Fruit fly (Drosophila melanogaster): ENCODE measurements around the gene EMC6.

The EMC6 gene

DNA sequence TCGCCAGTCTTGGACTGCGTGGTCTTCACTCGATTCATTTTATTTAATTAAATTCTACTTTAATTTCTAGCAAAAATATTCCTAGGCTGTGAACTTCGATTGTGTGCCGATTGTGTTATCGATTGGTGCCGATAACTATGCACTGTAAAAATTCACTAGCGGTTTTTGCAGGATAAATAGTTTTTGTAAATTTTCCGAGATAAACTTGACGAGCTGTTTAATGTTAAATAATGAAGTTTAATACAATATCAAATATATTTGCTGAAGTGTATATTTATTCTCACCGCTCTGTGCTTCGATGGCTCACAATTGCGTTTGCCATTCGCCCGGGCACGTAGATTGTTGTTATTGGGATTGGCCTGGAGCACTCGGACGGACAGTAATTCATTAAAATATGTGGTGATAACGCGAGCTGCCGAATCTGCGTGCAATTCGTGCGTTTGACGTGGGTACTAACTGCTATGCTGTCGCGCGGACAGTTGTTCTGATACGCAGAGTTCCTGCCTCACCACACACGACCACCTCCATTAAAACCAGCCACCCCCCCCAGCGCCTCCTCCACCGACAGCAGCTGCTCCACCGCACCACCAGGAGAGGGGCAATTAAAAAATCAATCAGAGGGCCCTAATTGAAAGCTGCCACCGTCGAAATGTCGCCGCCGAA is at the start of gene EMC6, which contains the start of gene Hr96:
Gene EMC6, minus strand, starts transcription at position 123 of the 663 bp plus-strand sequence.
Gene Hr96, plus strand, starts transcription at position 341 of the 663 bp plus-strand sequence.
- TF ChIP-seq CTCF (optimal IDR thresholded peaks at IDR 0.05): no peak
- no peak for TF ChIP-seq CG8478 (optimal IDR thresholded peaks at IDR 0.05)

DNA sequence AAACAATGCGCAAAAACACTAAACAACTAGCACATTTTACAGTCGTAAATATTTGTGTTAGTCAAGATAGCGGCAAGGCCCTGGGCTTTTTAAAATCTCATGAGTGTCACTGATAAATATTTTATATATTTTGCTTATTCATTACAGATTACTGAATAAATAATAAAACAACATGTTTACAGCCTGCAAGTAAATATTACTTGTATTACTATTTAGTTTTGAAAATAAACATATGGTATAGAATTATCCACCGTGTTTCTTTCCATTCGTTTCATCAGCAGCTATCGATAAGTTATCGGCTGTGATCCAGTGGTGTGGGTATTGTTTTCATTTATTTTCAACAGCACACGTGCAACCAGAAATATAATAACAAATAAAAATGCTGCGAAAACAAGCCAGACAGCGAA is 49.7 kb upstream of the EMC6 start, which contains the start of the genes shams and CG11920:
Gene shams, minus strand, starts transcription at position 50 of the 407 bp plus-strand sequence.
Gene CG11920, plus strand, starts transcription at position 320 of the 407 bp plus-strand sequence.
- TF ChIP-seq CG8478 (optimal IDR thresholded peaks at IDR 0.05) (no peak), CTCF (optimal IDR thresholded peaks at IDR 0.05) (no peak)

DNA sequence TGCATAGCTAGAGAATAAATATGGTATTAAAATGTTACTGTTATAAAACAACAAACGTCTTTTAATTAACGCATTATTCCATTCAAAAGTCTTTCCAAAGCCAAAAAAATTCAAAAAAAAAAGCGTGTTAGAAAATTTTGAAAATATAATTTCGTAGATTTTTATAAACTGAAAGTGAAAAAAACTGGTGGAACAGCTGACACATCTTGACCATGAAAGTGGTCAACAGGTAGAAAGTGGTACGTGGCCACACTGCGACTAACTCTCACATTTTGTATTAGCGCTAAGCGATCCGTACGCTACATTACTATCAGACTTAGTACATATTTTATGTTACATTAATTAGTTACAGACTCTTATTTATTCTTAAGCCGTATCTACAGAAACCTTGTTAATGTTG is 46.1 kb upstream of the EMC6 start, which contains the start of gene CG11836:
Gene CG11836, plus strand, starts transcription at position 256 of the 400 bp plus-strand sequence.
- TF ChIP-seq CG8478 (optimal IDR thresholded peaks at IDR 0.05) (no peak), CTCF (optimal IDR thresholded peaks at IDR 0.05) (no peak)

DNA sequence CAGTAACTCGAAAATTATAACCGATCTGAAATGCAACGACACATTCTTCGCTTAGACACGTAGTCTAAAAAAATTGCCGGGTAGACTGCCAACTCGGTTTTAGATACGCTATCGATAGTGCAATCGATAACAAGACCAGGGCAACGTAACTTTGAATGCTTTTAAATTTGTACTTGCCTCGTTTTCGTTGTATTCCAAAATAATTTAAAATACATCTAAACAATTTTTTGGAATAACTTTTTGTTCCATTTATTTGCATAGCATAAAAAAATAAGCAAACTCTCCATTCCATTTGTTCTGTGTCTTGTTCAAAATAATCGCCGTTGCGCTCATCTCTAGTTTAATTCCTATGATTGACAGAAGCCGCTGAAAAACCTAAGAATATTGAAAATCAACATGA is 44.8 kb upstream of the EMC6 start, which contains the start of the genes Stt3B and CG11839:
Gene Stt3B, minus strand, starts transcription at position 69 of the 400 bp plus-strand sequence.
Gene CG11839, plus strand, starts transcription at position 359 of the 400 bp plus-strand sequence.
- TF ChIP-seq CTCF (optimal IDR thresholded peaks at IDR 0.05) (no peak), CG8478 (optimal IDR thresholded peaks at IDR 0.05) (no peak)

DNA sequence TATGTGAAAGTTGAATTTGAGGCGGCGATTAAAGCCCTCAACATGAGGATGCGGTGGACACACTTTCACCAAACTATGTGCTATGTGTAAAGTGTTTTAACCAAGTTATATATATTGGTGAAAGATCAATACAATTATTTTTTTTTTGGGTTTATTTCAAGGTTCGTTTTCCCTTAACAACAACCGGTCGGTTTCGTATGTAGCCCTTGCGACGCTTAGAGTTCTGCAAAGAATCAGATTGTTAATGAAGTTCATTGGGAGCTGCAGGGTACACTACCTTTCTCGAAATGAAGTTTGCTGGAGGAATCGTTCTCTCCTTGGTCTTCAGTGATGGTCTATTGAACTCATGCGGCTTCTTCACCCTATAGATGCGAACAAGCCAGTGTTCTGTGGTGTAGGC is 42.0 kb upstream of the EMC6 start:
- TF ChIP-seq CG8478 (optimal IDR thresholded peaks at IDR 0.05) (no peak), CTCF (optimal IDR thresholded peaks at IDR 0.05) (no peak)

DNA sequence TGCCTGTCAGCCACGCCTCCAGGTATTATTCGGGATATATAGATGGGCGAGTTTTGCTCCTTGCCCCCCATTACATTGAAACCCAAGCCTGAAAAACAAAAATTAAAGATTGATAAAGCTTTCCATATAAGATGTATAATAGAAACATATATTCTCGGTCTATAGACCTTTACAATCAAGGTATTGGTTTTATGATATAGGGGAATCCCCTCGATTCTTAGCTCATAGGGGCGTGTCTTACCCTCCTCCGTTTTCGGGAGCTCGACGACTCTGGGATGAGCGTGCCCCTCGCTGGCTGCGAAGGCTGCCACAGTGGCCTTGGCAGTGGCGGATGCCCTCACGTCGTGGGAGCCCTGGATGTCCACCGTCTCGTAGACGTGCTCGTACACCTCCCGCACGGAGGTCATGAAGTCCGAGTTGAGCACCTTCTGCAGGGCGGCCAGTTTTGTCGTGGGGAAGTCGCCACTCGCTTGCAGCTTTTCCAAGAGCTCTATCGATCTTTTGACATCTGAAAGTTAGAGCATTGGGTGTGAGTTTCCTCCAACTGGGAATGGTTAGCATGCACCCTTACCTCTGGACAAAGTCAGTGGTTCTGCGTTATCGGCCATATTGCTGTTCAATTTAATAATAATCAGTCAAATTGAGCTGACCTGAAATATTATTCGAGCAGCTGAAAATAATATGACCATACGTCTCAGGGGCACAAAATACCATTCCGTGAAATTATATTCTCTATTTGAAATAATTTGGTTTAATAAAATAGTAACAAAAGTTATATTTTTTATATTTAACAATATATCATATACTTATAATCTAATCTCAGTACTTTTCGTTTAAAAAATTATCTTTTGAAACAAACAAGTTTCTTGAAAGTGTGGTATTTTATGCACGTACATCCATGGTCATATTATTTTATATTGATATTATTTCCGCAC is 40.4 kb upstream of the EMC6 start, which contains the start of the genes veli and PQBP1:
Gene veli, minus strand, starts transcription at position 685 of the 935 bp plus-strand sequence.
Gene PQBP1, plus strand, starts transcription at position 885 of the 935 bp plus-strand sequence.
- TF ChIP-seq CTCF (optimal IDR thresholded peaks at IDR 0.05) (no peak), CG8478 (optimal IDR thresholded peaks at IDR 0.05) (no peak)

DNA sequence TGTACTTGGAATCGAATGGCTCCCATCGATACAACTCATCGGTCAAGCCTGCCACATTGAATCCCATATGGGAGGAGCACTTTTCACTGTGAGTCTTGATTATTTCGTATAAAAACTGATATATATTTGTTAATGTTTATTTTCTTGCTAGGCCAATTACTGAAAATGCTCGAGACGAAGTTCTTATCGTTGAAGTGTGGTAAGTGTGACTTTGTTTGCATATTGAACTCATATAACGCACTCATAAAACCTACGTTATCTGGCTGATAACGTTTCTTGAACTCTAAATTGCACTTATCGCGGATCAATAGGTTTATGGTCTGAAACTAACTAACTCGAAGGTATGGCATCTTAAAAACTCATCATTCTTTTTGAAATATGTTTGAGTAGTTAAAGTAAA is 35.6 kb upstream of the EMC6 start:
- no peak for TF ChIP-seq CG8478 (optimal IDR thresholded peaks at IDR 0.05)
- TF ChIP-seq CTCF (optimal IDR thresholded peaks at IDR 0.05): no peak

DNA sequence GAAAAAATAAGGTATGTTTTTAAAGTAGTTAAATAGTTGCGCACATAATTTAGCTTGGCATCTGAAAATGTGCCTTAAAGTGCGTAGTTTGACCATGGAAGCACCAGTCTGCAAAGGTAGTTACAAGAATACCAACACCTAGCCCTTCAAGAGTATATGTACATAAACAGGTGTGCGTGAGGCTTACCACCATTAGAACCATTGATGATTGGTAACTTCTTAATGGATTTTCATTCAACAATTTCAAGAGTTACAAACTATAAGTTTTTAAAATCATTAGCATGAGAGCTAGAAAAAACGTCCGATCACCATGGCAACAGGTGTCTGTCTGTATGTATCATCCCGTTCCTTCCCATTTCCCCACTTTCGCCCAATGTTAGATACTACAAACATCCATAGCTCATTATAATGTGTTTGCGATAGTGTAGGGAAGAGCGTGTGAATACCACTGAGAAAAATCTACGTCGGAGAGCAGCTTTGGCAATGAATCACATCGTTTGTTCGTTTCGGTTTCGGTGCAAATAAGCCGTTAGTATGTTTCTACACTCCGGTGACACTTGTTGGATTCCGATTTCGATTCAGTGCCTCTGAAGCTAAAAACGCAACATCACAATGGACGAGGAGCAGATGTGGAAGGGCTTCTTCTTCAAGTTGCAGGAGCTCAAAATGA is 31.8 kb upstream of the EMC6 start:
- TF ChIP-seq CG8478 (optimal IDR thresholded peaks at IDR 0.05) (no peak), CTCF (optimal IDR thresholded peaks at IDR 0.05) (no peak)

DNA sequence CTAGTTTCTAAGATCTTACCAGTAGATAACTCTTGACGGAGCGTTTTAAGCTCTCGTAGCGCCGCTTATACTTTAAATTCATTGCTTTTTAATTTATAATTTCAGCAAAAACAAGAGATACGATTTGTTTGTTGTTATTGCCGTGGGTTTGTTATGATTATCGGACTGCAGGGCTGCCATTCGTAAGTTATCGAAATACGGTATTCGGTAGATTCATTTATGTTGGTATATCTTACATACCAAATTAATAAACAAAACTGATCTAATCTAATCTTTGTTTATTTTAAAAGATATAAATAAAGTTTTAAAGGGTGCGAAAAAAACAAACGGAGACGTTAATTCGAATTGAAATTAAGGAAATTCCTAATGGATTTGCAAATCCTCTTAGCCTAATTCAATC is 31.2 kb upstream of the EMC6 start, which contains the start of the genes CG31111 and stac:
Gene CG31111, minus strand, starts transcription at position 162 of the 400 bp plus-strand sequence.
Gene stac, plus strand, starts transcription at position 271 of the 400 bp plus-strand sequence.
- TF ChIP-seq CTCF (optimal IDR thresholded peaks at IDR 0.05): no peak
- no peak for TF ChIP-seq CG8478 (optimal IDR thresholded peaks at IDR 0.05)

DNA sequence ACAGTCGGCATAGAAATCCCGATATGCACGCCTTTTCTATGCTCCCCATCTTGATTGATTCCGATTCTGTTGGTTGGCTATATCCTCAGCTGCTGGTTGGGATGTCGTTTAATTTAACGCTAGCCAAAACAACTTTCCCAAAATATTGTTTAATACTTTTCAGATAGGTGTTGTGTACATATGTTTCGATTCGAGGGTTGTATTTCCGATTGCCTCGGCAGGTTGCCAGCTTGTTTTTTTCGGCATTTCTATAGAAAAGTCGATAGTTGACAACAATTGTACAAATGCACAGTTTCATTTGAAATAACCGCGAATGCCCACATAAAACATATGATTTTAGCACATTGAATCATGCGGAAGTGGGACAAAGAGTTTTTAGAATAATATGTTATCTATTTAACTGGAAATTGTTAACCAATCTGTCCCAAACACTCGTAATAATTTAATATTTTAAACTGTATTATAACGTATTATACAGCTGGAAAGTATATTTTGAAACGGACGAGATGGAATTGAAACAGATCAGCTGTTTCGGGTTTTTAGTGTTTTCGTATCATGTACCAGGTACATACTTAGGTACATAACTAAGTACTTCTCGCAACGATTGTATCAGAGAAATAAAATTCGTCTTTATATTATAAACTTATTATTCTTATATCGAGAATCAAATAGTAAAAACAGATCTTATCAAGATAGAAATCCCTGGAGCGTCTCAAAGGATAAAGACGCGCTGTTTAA is 29.8 kb upstream of the EMC6 start, which contains the start of gene CG31109:
Gene CG31109, minus strand, starts transcription at position 203 of the 738 bp plus-strand sequence.
- TF ChIP-seq CG8478 (optimal IDR thresholded peaks at IDR 0.05) (no peak), CTCF (optimal IDR thresholded peaks at IDR 0.05) (no peak)

DNA sequence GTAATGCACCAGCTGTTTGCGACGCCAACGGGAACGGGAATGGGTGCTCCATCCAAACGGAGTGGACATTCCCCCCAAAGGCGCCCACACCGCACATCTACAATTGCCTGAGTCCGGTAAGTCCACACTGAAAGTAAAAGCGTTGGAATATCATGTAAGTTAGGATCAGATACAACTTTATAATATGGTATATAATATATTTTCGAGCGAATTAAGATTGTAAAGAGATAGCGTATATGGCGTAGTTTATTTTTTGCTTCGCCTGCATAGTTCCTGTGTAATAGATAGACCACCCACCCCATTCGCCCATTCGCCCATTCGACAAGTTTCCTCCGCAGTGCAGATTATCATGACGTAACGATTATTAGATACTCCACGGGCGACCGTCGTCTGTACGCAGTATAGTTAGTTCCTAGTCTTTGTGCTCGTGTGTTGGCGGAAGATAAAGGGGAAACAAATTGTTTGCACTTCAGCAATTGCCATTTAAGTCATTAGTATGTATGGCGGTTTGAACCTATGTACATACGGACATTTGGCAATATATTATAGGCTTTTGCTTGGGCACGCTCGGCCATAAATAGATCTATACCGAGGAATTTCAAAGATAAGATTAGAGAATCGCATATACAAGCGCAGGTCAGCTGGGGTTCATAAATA is 26.8 kb upstream of the EMC6 start:
- TF ChIP-seq CTCF (optimal IDR thresholded peaks at IDR 0.05): no peak
- no peak for TF ChIP-seq CG8478 (optimal IDR thresholded peaks at IDR 0.05)

DNA sequence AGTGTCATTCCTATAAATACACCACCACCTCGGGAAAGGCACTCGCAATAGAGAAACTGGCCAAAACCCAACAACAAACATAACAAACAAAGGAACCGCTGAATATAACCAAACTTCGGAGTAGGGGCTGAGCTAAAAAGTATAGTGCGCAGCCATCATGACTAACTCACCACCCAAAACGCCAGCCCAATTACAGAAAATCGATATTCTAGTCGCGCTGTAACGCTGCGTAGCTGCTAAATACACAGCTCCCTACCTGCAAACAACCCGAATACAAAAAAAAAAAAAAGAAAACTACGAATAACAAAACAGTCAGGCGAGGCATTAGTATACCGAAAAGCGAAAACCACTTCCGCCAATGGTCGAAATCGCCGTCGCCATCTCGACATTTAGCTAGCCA is 25.8 kb upstream of the EMC6 start:
- TF ChIP-seq CTCF (optimal IDR thresholded peaks at IDR 0.05) (no peak), CG8478 (optimal IDR thresholded peaks at IDR 0.05) (no peak)

All from S2 (cell line).